Worm (Caenorhabditis elegans): ENCODE data around the gene tbcb-1.

Gene tbcb-1

ce11 chrV:13620676-13621075, 28.8 kb downstream of the tbcb-1 start, which contains the start of gene F53F4.15:
TSS of gene F53F4.15 (plus strand) at chrV:13620976.
- TF ChIP-seq set-16 (GFP tag; IDR thresholded peaks at IDR 0.05) (no peak), unc-39 (tag; optimal IDR thresholded peaks at IDR 0.05) (no peak), lin-15B (tag; optimal IDR thresholded peaks at IDR 0.05) (no peak), lin-1 (GFP tag; IDR thresholded peaks at IDR 0.05) (no peak), nhr-237 (tag; optimal IDR thresholded peaks at IDR 0.05) (no peak), dmd-6 (GFP tag; IDR thresholded peaks at IDR 0.05) (no peak), spr-1 (tag; optimal IDR thresholded peaks at IDR 0.05) (no peak), nhr-77 (tag; optimal IDR thresholded peaks at IDR 0.05) (no peak), snpc-4 (tag; optimal IDR thresholded peaks at IDR 0.05) (no peak), mdt-29 (GFP tag; IDR thresholded peaks at IDR 0.05) (no peak), lin-29 (GFP tag; IDR thresholded peaks at IDR 0.05) (no peak), tra-1 (GFP tag; IDR thresholded peaks at IDR 0.05) (no peak), aly-2 (tag; optimal IDR thresholded peaks at IDR 0.05) (no peak), pha-4 (GFP tag; IDR thresholded peaks at IDR 0.05) (no peak), pha-4 (tag; optimal IDR thresholded peaks at IDR 0.05) (no peak), unc-62 (GFP tag; optimal IDR thresholded peaks at IDR 0.05 in 1 of 2) (no peak), unc-62 (tag; optimal IDR thresholded peaks at IDR 0.05) (no peak), mep-1 (tag; optimal IDR thresholded peaks at IDR 0.05) (no peak), nhr-111 (GFP tag; optimal IDR thresholded peaks at IDR 0.05) (no peak), saeg-2 (GFP tag; IDR thresholded peaks at IDR 0.05) (no peak)

- peak in 1 of 2 experiments; percentile 54 for TF ChIP-seq unc-62 (GFP tag; optimal IDR thresholded peaks at IDR 0.05 in 1 of 2)
- no peak for TF ChIP-seq unc-62 (tag; optimal IDR thresholded peaks at IDR 0.05)
- no peak for TF ChIP-seq nhr-48 (tag; optimal IDR thresholded peaks at IDR 0.05)
- TF ChIP-seq nhr-111 (GFP tag; optimal IDR thresholded peaks at IDR 0.05): no peak
- TF ChIP-seq duxl-1 (tag; optimal IDR thresholded peaks at IDR 0.05; ENCODE audit: poor library complexity): no peak
- TF ChIP-seq ceh-62 (tag; optimal IDR thresholded peaks at IDR 0.05): no peak
- TF ChIP-seq vab-7 (GFP tag; IDR thresholded peaks at IDR 0.05): no peak
- TF ChIP-seq set-16 (GFP tag; IDR thresholded peaks at IDR 0.05): no peak
Observed at ce11 chrV:13621720-13622119, 29.8 kb downstream of the tbcb-1 start, which contains the start of gene F53F4.16. TSS of gene F53F4.16 (minus strand) at chrV:13621820.

ce11 chrV:13624424-13624823, 32.5 kb downstream of the tbcb-1 start, which contains the start of gene F53F4.11:
TSS of gene F53F4.11 (minus strand) at chrV:13624524.
- 0 out of 2 replicates have a peak, but pooled peaks have one; percentile 16 for TF ChIP-seq pha-4 (GFP tag; IDR thresholded peaks at IDR 0.05)
- no peak for TF ChIP-seq pha-4 (tag; optimal IDR thresholded peaks at IDR 0.05)
- TF ChIP-seq lin-38 (GFP tag; IDR thresholded peaks at IDR 0.05): peak; percentile 44; the same call in 1 of the 2 replicates
- no peak for TF ChIP-seq ama-1 (optimal IDR thresholded peaks at IDR 0.05)

ce11 chrV:13625517-13626097, 33.7 kb downstream of the tbcb-1 start, which contains the start of the genes nduv-2 and F53F4.12:
TSS of gene nduv-2 (minus strand) at chrV:13625567.
TSS of gene F53F4.12 (plus strand) at chrV:13626047.
- 0 out of 2 replicates have a peak, but pooled peaks have one; percentile 25 for TF ChIP-seq lin-38 (GFP tag; IDR thresholded peaks at IDR 0.05)
- TF ChIP-seq gei-8 (GFP tag; optimal IDR thresholded peaks at IDR 0.05): no peak
- no peak for TF ChIP-seq fkh-10 (GFP tag; optimal IDR thresholded peaks at IDR 0.05)
- peak in 1 of 2 experiments; percentile 13 for TF ChIP-seq hif-1 (tag; optimal IDR thresholded peaks at IDR 0.05)
- peak; percentile 3 for TF ChIP-seq dpl-1 (GFP tag; optimal IDR thresholded peaks at IDR 0.05)
- no peak for TF ChIP-seq fos-1 (tag; optimal IDR thresholded peaks at IDR 0.05)
- peak; percentile 72 for TF ChIP-seq mes-2 (tag; optimal IDR thresholded peaks at IDR 0.05; ENCODE audit: poor library complexity, severe bottlenecking)
- peak; percentile 90 for TF ChIP-seq T20F7.1 (GFP tag; optimal IDR thresholded peaks at IDR 0.05)
- TF ChIP-seq Y48G9A.11 (GFP tag; IDR thresholded peaks at IDR 0.05): peak; percentile 71
- peak; percentile 39 for TF ChIP-seq R02D3.7 (tag; optimal IDR thresholded peaks at IDR 0.05)
- peak; percentile 10 for TF ChIP-seq unc-130 (GFP tag; optimal IDR thresholded peaks at IDR 0.05)
- peak; percentile 61 for TF ChIP-seq aha-1 (tag)
